ENCODE assay signal across 1 fruit fly cellular context in genomic region chr3L:2631406-2631805, dm6.
TF ChIP-seq lines count a peak whose summit lies in the region.

TSS of gene CG42245 (plus strand) at chr3L:2631715.
TSS of gene MEP-1 (plus strand) at chr3L:2631715.

TF ChIP-seq in whole organism, embryonic, 481 proteins besides CTCF, POLR2A, EP300 and RAD21 (continued from another document and continues in another):
- no peak for TF ChIP-seq Aef1 (GFP tag; IDR thresholded peaks at IDR 0.05; lab: Robert Waterston, UW)
- TF ChIP-seq CG10366 (GFP tag; IDR thresholded peaks at IDR 0.05; lab: Robert Waterston, UW) = no peak
- peak; percentile 52 to 61 for TF ChIP-seq dpn (GFP tag; optimal IDR thresholded peaks at IDR 0.05; lab: Kevin White, UChicago)
- peak; percentile 54 for TF ChIP-seq Dip3 (GFP tag; optimal IDR thresholded peaks at IDR 0.05; lab: Kevin White, UChicago)
- no peak for TF ChIP-seq CG11247 (GFP tag; IDR thresholded peaks at IDR 0.05; lab: Robert Waterston, UW)
- no peak for TF ChIP-seq CG4730 (GFP tag; IDR thresholded peaks at IDR 0.05; lab: Robert Waterston, UW)
- TF ChIP-seq CG14710 (tag; optimal IDR thresholded peaks at IDR 0.05; lab: Kevin White, UChicago) = peak; percentile 80
- TF ChIP-seq CG31441 (GFP tag; IDR thresholded peaks at IDR 0.05; lab: Robert Waterston, UW) = no peak
- TF ChIP-seq Fer2 (tag; optimal IDR thresholded peaks at IDR 0.05; lab: Kevin White, UChicago) = no peak
- TF ChIP-seq trem (tag; optimal IDR thresholded peaks at IDR 0.05; lab: Kevin White, UChicago) = peak; percentile 93
- no peak for TF ChIP-seq hkb (optimal IDR thresholded peaks at IDR 0.05; lab: Kevin White, UChicago)
- no peak for TF ChIP-seq hkb (GFP tag; IDR thresholded peaks at IDR 0.05; lab: Robert Waterston, UW)
- TF ChIP-seq H15 (GFP tag; IDR thresholded peaks at IDR 0.05; lab: Robert Waterston, UW) = no peak
- peak; percentile 6 for TF ChIP-seq CG8089 (GFP tag; optimal IDR thresholded peaks at IDR 0.05; lab: Kevin White, UChicago)
- peak; percentile 58 for TF ChIP-seq HmgZ (tag; optimal IDR thresholded peaks at IDR 0.05; lab: Kevin White, UChicago)
- TF ChIP-seq Dek (tag; optimal IDR thresholded peaks at IDR 0.05; lab: Kevin White, UChicago) = no peak
- TF ChIP-seq Blimp-1 (GFP tag; optimal IDR thresholded peaks at IDR 0.05; lab: Kevin White, UChicago) = peak; percentile 49
- no peak for TF ChIP-seq CG7372 (GFP tag; IDR thresholded peaks at IDR 0.05; lab: Robert Waterston, UW)
- TF ChIP-seq Nf-YC (tag; optimal IDR thresholded peaks at IDR 0.05; lab: Kevin White, UChicago) = no peak
- TF ChIP-seq Six4 (GFP tag; optimal IDR thresholded peaks at IDR 0.05; lab: Kevin White, UChicago) = peak; percentile 13
- TF ChIP-seq hth (optimal IDR thresholded peaks at IDR 0.05; lab: Kevin White, UChicago) = no peak
- no peak for TF ChIP-seq disco-r (GFP tag; optimal IDR thresholded peaks at IDR 0.05; lab: Kevin White, UChicago)
- peak; percentile 30 for TF ChIP-seq Sox100B (GFP tag; optimal IDR thresholded peaks at IDR 0.05; lab: Kevin White, UChicago)
- peak; percentile 25 for TF ChIP-seq CG10462 (GFP tag; optimal IDR thresholded peaks at IDR 0.05; lab: Kevin White, UChicago)
- TF ChIP-seq HHEX (GFP tag; optimal IDR thresholded peaks at IDR 0.05; lab: Kevin White, UChicago) = peak; percentile 48
- TF ChIP-seq CG5953 (GFP tag; IDR thresholded peaks at IDR 0.05; lab: Robert Waterston, UW) = no peak
- peak; percentile 49; the same call in 1 of the 3 replicates for TF ChIP-seq CG17361 (GFP tag; IDR thresholded peaks at IDR 0.05; lab: Robert Waterston, UW)
- TF ChIP-seq CG11695 (GFP tag; IDR thresholded peaks at IDR 0.05; lab: Robert Waterston, UW) = no peak
- TF ChIP-seq Bteb2 (GFP tag; optimal IDR thresholded peaks at IDR 0.05; lab: Kevin White, UChicago) = peak; percentile 70
- peak; percentile 73 for TF ChIP-seq bbx (GFP tag; IDR thresholded peaks at IDR 0.05; lab: Robert Waterston, UW; ENCODE audit: partially characterized antibody)
- peak; percentile 94 for TF ChIP-seq CG2116 (GFP tag; optimal IDR thresholded peaks at IDR 0.05; lab: Kevin White, UChicago)
- TF ChIP-seq ato (GFP tag; IDR thresholded peaks at IDR 0.05; lab: Robert Waterston, UW; ENCODE audit: partially characterized antibody) = no peak; the same call in 1 of the 2 replicates
- peak; percentile 37 for TF ChIP-seq CG9797 (GFP tag; optimal IDR thresholded peaks at IDR 0.05; lab: Kevin White, UChicago)
- TF ChIP-seq Fer1 (GFP tag; optimal IDR thresholded peaks at IDR 0.05; lab: Kevin White, UChicago) = no peak
- TF ChIP-seq dm (GFP tag; optimal IDR thresholded peaks at IDR 0.05; lab: Kevin White, UChicago) = peak; percentile 55
- TF ChIP-seq CG12299 (tag; optimal IDR thresholded peaks at IDR 0.05; lab: Kevin White, UChicago) = peak; percentile 10
- TF ChIP-seq CG6654 (GFP tag; optimal IDR thresholded peaks at IDR 0.05; lab: Kevin White, UChicago) = no peak
- TF ChIP-seq tna (GFP tag; IDR thresholded peaks at IDR 0.05; lab: Robert Waterston, UW; ENCODE audit: partially characterized antibody) = 0 out of 2 replicates have a peak, but pooled peaks have one; percentile 61
- TF ChIP-seq vnd (GFP tag; IDR thresholded peaks at IDR 0.05; lab: Robert Waterston, UW; ENCODE audit: partially characterized antibody) = peak; percentile 48; the same call in 1 of the 3 replicates
- peak; percentile 60 for TF ChIP-seq tin (GFP tag; optimal IDR thresholded peaks at IDR 0.05; lab: Kevin White, UChicago)
- peak; percentile 70 for TF ChIP-seq CG12391 (tag; optimal IDR thresholded peaks at IDR 0.05; lab: Kevin White, UChicago)
- TF ChIP-seq Adf1 (GFP tag; IDR thresholded peaks at IDR 0.05; lab: Robert Waterston, UW) = 0 out of 2 replicates have a peak, but pooled peaks have one; percentile 10
- no peak for TF ChIP-seq CG2199 (GFP tag; IDR thresholded peaks at IDR 0.05; lab: Robert Waterston, UW)
- TF ChIP-seq Jarid2 (GFP tag; optimal IDR thresholded peaks at IDR 0.05; lab: Kevin White, UChicago) = no peak
- peak; percentile 27 for TF ChIP-seq D19A (tag; optimal IDR thresholded peaks at IDR 0.05; lab: Kevin White, UChicago)
- TF ChIP-seq CG30020 (tag; optimal IDR thresholded peaks at IDR 0.05; lab: Kevin White, UChicago) = peak; percentile 39
- peak; percentile 14 for TF ChIP-seq Asciz (GFP tag; optimal IDR thresholded peaks at IDR 0.05; lab: Kevin White, UChicago)
- TF ChIP-seq CG4424 (GFP tag; optimal IDR thresholded peaks at IDR 0.05; lab: Kevin White, UChicago) = peak; percentile 74
- TF ChIP-seq CG6683 (GFP tag; optimal IDR thresholded peaks at IDR 0.05; lab: Kevin White, UChicago) = no peak
- no peak for TF ChIP-seq bowl (GFP tag; IDR thresholded peaks at IDR 0.05; lab: Robert Waterston, UW)
- no peak for TF ChIP-seq sd (tag; optimal IDR thresholded peaks at IDR 0.05; lab: Kevin White, UChicago)
- peak; percentile 17 for TF ChIP-seq CG13424 (tag; optimal IDR thresholded peaks at IDR 0.05; lab: Kevin White, UChicago)
- TF ChIP-seq h (optimal IDR thresholded peaks at IDR 0.05; lab: Kevin White, UChicago) = no peak
- TF ChIP-seq ind (GFP tag; optimal IDR thresholded peaks at IDR 0.05; lab: Kevin White, UChicago) = peak; percentile 53
- no peak for TF ChIP-seq ttk (GFP tag; IDR thresholded peaks at IDR 0.05; lab: Robert Waterston, UW)
- TF ChIP-seq caup (GFP tag; optimal IDR thresholded peaks at IDR 0.05; lab: Kevin White, UChicago; ENCODE audit: severe bottlenecking) = peak; percentile 51
- no peak for TF ChIP-seq CG6854 (GFP tag; optimal IDR thresholded peaks at IDR 0.05; lab: Kevin White, UChicago)
- TF ChIP-seq da (GFP tag; optimal IDR thresholded peaks at IDR 0.05; lab: Kevin White, UChicago) = no peak
- TF ChIP-seq CG12769 (tag; optimal IDR thresholded peaks at IDR 0.05; lab: Kevin White, UChicago) = no peak
- no peak for TF ChIP-seq mirr (GFP tag; optimal IDR thresholded peaks at IDR 0.05; lab: Kevin White, UChicago)
- TF ChIP-seq Gug (GFP tag; IDR thresholded peaks at IDR 0.05; lab: Robert Waterston, UW) = no peak
- TF ChIP-seq bab2 (GFP tag; optimal IDR thresholded peaks at IDR 0.05; lab: Kevin White, UChicago) = peak; percentile 48
- peak; percentile 46 for TF ChIP-seq MESR4 (GFP tag; optimal IDR thresholded peaks at IDR 0.05; lab: Kevin White, UChicago)
- TF ChIP-seq CG13894 (tag; optimal IDR thresholded peaks at IDR 0.05; lab: Kevin White, UChicago) = peak; percentile 44
- no peak for TF ChIP-seq PHDP (tag; optimal IDR thresholded peaks at IDR 0.05; lab: Kevin White, UChicago)
- TF ChIP-seq CG11723 (GFP tag; optimal IDR thresholded peaks at IDR 0.05; lab: Kevin White, UChicago) = peak; percentile 42
- TF ChIP-seq Usf (GFP tag; optimal IDR thresholded peaks at IDR 0.05; lab: Kevin White, UChicago) = no peak
- no peak for TF ChIP-seq CG5180 (GFP tag; optimal IDR thresholded peaks at IDR 0.05; lab: Kevin White, UChicago)
- TF ChIP-seq seq (GFP tag; IDR thresholded peaks at IDR 0.05; lab: Robert Waterston, UW) = peak; percentile 8; the same call in 1 of the 2 replicates
- TF ChIP-seq CG7839 (tag; optimal IDR thresholded peaks at IDR 0.05; lab: Kevin White, UChicago) = peak; percentile 48
- TF ChIP-seq fd64A (GFP tag; optimal IDR thresholded peaks at IDR 0.05; lab: Kevin White, UChicago) = no peak
- peak; percentile 51 for TF ChIP-seq Elba2 (GFP tag; optimal IDR thresholded peaks at IDR 0.05; lab: Kevin White, UChicago)
- no peak for TF ChIP-seq CG6272 (GFP tag; IDR thresholded peaks at IDR 0.05; lab: Robert Waterston, UW)
- no peak for TF ChIP-seq CG4282 (GFP tag; optimal IDR thresholded peaks at IDR 0.05; lab: Kevin White, UChicago)
- no peak for TF ChIP-seq CG31224 (GFP tag; IDR thresholded peaks at IDR 0.05; lab: Robert Waterston, UW)
- peak; percentile 49 for TF ChIP-seq Mes4 (GFP tag; optimal IDR thresholded peaks at IDR 0.05; lab: Kevin White, UChicago)
- no peak for TF ChIP-seq Nf-YB (GFP tag; optimal IDR thresholded peaks at IDR 0.05; lab: Kevin White, UChicago)
- TF ChIP-seq ken (GFP tag; IDR thresholded peaks at IDR 0.05; lab: Robert Waterston, UW) = no peak
- TF ChIP-seq Mrtf (GFP tag; IDR thresholded peaks at IDR 0.05; lab: Robert Waterston, UW) = no peak
- TF ChIP-seq Hmr (GFP tag; optimal IDR thresholded peaks at IDR 0.05; lab: Kevin White, UChicago) = peak; percentile 31
- TF ChIP-seq Doc3 (GFP tag; IDR thresholded peaks at IDR 0.05; lab: Robert Waterston, UW; ENCODE audit: partially characterized antibody) = peak; percentile 64
- peak; percentile 16 for TF ChIP-seq CG3407 (GFP tag; optimal IDR thresholded peaks at IDR 0.05; lab: Kevin White, UChicago)
- TF ChIP-seq psq (GFP tag; optimal IDR thresholded peaks at IDR 0.05; lab: Kevin White, UChicago) = peak; percentile 13
- no peak for TF ChIP-seq BtbVII (GFP tag; optimal IDR thresholded peaks at IDR 0.05; lab: Kevin White, UChicago)
- TF ChIP-seq al (GFP tag; IDR thresholded peaks at IDR 0.05; lab: Robert Waterston, UW) = no peak
- TF ChIP-seq CG3163 (GFP tag; optimal IDR thresholded peaks at IDR 0.05; lab: Kevin White, UChicago) = peak; percentile 47
- peak; percentile 68 for TF ChIP-seq amos (GFP tag; IDR thresholded peaks at IDR 0.05; lab: Robert Waterston, UW; ENCODE audit: partially characterized antibody)
- peak; percentile 34 for TF ChIP-seq run (tag; optimal IDR thresholded peaks at IDR 0.05; lab: Kevin White, UChicago)
- TF ChIP-seq odd (GFP tag; optimal IDR thresholded peaks at IDR 0.05; lab: Kevin White, UChicago) = no peak
- no peak for TF ChIP-seq CG15479 (GFP tag; optimal IDR thresholded peaks at IDR 0.05; lab: Kevin White, UChicago)
- TF ChIP-seq Hey (tag; optimal IDR thresholded peaks at IDR 0.05; lab: Kevin White, UChicago) = no peak
- peak; percentile 19 for TF ChIP-seq Fer3 (tag; optimal IDR thresholded peaks at IDR 0.05; lab: Kevin White, UChicago)
- no peak for TF ChIP-seq wek (GFP tag; optimal IDR thresholded peaks at IDR 0.05; lab: Kevin White, UChicago)
- no peak for TF ChIP-seq Ravus (GFP tag; IDR thresholded peaks at IDR 0.05; lab: Robert Waterston, UW)
- peak; percentile 53 for TF ChIP-seq NC2β (GFP tag; optimal IDR thresholded peaks at IDR 0.05; lab: Kevin White, UChicago)
- peak; percentile 74 for TF ChIP-seq lbe (GFP tag; optimal IDR thresholded peaks at IDR 0.05; lab: Kevin White, UChicago)
- no peak for TF ChIP-seq HLHmδ (GFP tag; optimal IDR thresholded peaks at IDR 0.05; lab: Kevin White, UChicago)
- TF ChIP-seq CG10274 (GFP tag; optimal IDR thresholded peaks at IDR 0.05; lab: Kevin White, UChicago) = no peak
- peak; percentile 26 for TF ChIP-seq MTF-1 (GFP tag; optimal IDR thresholded peaks at IDR 0.05; lab: Kevin White, UChicago; ENCODE audit: borderline replicate concordance)
- no peak for TF ChIP-seq CG1647 (GFP tag; optimal IDR thresholded peaks at IDR 0.05; lab: Kevin White, UChicago)
- TF ChIP-seq Sox102F (GFP tag; optimal IDR thresholded peaks at IDR 0.05; lab: Kevin White, UChicago) = peak; percentile 40
- TF ChIP-seq exex (tag; optimal IDR thresholded peaks at IDR 0.05; lab: Kevin White, UChicago) = peak; percentile 33
- peak; percentile 57 for TF ChIP-seq CG30403 (GFP tag; optimal IDR thresholded peaks at IDR 0.05; lab: Kevin White, UChicago)
- TF ChIP-seq Dip2 (GFP tag; IDR thresholded peaks at IDR 0.05; lab: Robert Waterston, UW) = no peak
- TF ChIP-seq toy (GFP tag; IDR thresholded peaks at IDR 0.05; lab: Robert Waterston, UW) = no peak
- TF ChIP-seq nerfin-1 (tag; optimal IDR thresholded peaks at IDR 0.05; lab: Kevin White, UChicago) = peak; percentile 24
- peak; percentile 1 for TF ChIP-seq CG10147 (GFP tag; optimal IDR thresholded peaks at IDR 0.05; lab: Kevin White, UChicago)
- TF ChIP-seq CG17802 (tag; optimal IDR thresholded peaks at IDR 0.05; lab: Kevin White, UChicago) = no peak
- TF ChIP-seq sens-2 (GFP tag; IDR thresholded peaks at IDR 0.05; lab: Robert Waterston, UW) = no peak
- peak; percentile 33 for TF ChIP-seq Camta (GFP tag; optimal IDR thresholded peaks at IDR 0.05; lab: Kevin White, UChicago)
- TF ChIP-seq ssp (GFP tag; IDR thresholded peaks at IDR 0.05; lab: Robert Waterston, UW) = no peak
- TF ChIP-seq CG6689 (GFP tag; IDR thresholded peaks at IDR 0.05; lab: Robert Waterston, UW) = no peak
- no peak for TF ChIP-seq crol (GFP tag; IDR thresholded peaks at IDR 0.05; lab: Robert Waterston, UW)
- TF ChIP-seq Stat92E (GFP tag; optimal IDR thresholded peaks at IDR 0.05; lab: Kevin White, UChicago) = peak in 1 of 3 experiments; percentile 27
- peak; percentile 45 for TF ChIP-seq CG10543 (GFP tag; optimal IDR thresholded peaks at IDR 0.05; lab: Kevin White, UChicago)
- TF ChIP-seq pho (GFP tag; optimal IDR thresholded peaks at IDR 0.05; lab: Kevin White, UChicago) = peak; percentile 30
- TF ChIP-seq onecut (GFP tag; IDR thresholded peaks at IDR 0.05; lab: Robert Waterston, UW) = no peak
- TF ChIP-seq CG2129 (GFP tag; IDR thresholded peaks at IDR 0.05; lab: Robert Waterston, UW; ENCODE audit: partially characterized antibody) = no peak
- no peak for TF ChIP-seq CG9215 (GFP tag; IDR thresholded peaks at IDR 0.05; lab: Robert Waterston, UW)
- TF ChIP-seq cad (GFP tag; optimal IDR thresholded peaks at IDR 0.05; lab: Kevin White, UChicago) = no peak
- TF ChIP-seq wor (GFP tag; IDR thresholded peaks at IDR 0.05; lab: Robert Waterston, UW) = no peak
- TF ChIP-seq gt (GFP tag; IDR thresholded peaks at IDR 0.05; lab: Robert Waterston, UW) = no peak
- TF ChIP-seq bsh (GFP tag; optimal IDR thresholded peaks at IDR 0.05; lab: Kevin White, UChicago) = peak in 1 of 2 experiments; percentile 53
- peak; percentile 37 for TF ChIP-seq CG11398 (GFP tag; optimal IDR thresholded peaks at IDR 0.05; lab: Kevin White, UChicago)
- no peak for TF ChIP-seq sqz (GFP tag; optimal IDR thresholded peaks at IDR 0.05; lab: Kevin White, UChicago)
- no peak for TF ChIP-seq CG9876 (GFP tag; optimal IDR thresholded peaks at IDR 0.05; lab: Kevin White, UChicago)
- no peak for TF ChIP-seq sima (GFP tag; optimal IDR thresholded peaks at IDR 0.05; lab: Kevin White, UChicago)
- no peak for TF ChIP-seq Ptx1 (GFP tag; IDR thresholded peaks at IDR 0.05; lab: Robert Waterston, UW)
- no peak for TF ChIP-seq trh (GFP tag; optimal IDR thresholded peaks at IDR 0.05; lab: Kevin White, UChicago)
- peak; percentile 18 for TF ChIP-seq CG9817 (tag; optimal IDR thresholded peaks at IDR 0.05; lab: Kevin White, UChicago)
- TF ChIP-seq ewg (GFP tag; optimal IDR thresholded peaks at IDR 0.05; lab: Kevin White, UChicago) = no peak
- no peak for TF ChIP-seq prd (optimal IDR thresholded peaks at IDR 0.05; lab: Kevin White, UChicago)
- TF ChIP-seq prd (GFP tag; IDR thresholded peaks at IDR 0.05; lab: Robert Waterston, UW) = no peak
- no peak for TF ChIP-seq CG7987 (GFP tag; optimal IDR thresholded peaks at IDR 0.05; lab: Kevin White, UChicago)
- TF ChIP-seq CoRest (tag; optimal IDR thresholded peaks at IDR 0.05; lab: Kevin White, UChicago) = peak; percentile 66
